In genomic region chrX:7978027-7978426, dm6 we compare ENCODE assay signal across 4 fruit fly cellular contexts.
TF ChIP-seq lines count a peak whose summit lies in the region.

No protein-coding gene starts in this region.

- TF ChIP-seq CTCF in whole organism, embryonic (GFP tag; optimal IDR thresholded peaks at IDR 0.05; lab: Kevin White, UChicago) = no peak

TF ChIP-seq in whole organism, embryonic, 481 proteins besides CTCF, POLR2A, EP300 and RAD21 (continues in another document):
- TF ChIP-seq CG10431 (GFP tag; optimal IDR thresholded peaks at IDR 0.05; lab: Kevin White, UChicago) (no peak), Hey (tag; optimal IDR thresholded peaks at IDR 0.05; lab: Kevin White, UChicago) (no peak), Dad (GFP tag; optimal IDR thresholded peaks at IDR 0.05; lab: Kevin White, UChicago) (no peak), esg (GFP tag; conservative IDR thresholded peaks at IDR 0.05; lab: Robert Waterston, UW) (no peak), Ssrp (tag; optimal IDR thresholded peaks at IDR 0.05; lab: Kevin White, UChicago) (peak; percentile 20), CG3847 (GFP tag; IDR thresholded peaks at IDR 0.05; lab: Robert Waterston, UW) (no peak), disco-r (GFP tag; optimal IDR thresholded peaks at IDR 0.05; lab: Kevin White, UChicago) (no peak), CG9609 (GFP tag; optimal IDR thresholded peaks at IDR 0.05; lab: Kevin White, UChicago) (no peak), fd3F (GFP tag; optimal IDR thresholded peaks at IDR 0.05; lab: Kevin White, UChicago) (no peak), cas (GFP tag; IDR thresholded peaks at IDR 0.05; lab: Robert Waterston, UW) (no peak), CG8924 (tag; optimal IDR thresholded peaks at IDR 0.05; lab: Kevin White, UChicago) (peak; percentile 9), CG12236 (GFP tag; optimal IDR thresholded peaks at IDR 0.05; lab: Kevin White, UChicago) (no peak), CG18619 (GFP tag; optimal IDR thresholded peaks at IDR 0.05; lab: Kevin White, UChicago) (no peak), CG16815 (GFP tag; optimal IDR thresholded peaks at IDR 0.05; lab: Kevin White, UChicago) (no peak), h (optimal IDR thresholded peaks at IDR 0.05; lab: Kevin White, UChicago) (no peak), CG9817 (tag; optimal IDR thresholded peaks at IDR 0.05; lab: Kevin White, UChicago) (no peak), jumu (GFP tag; optimal IDR thresholded peaks at IDR 0.05; lab: Kevin White, UChicago) (no peak), CG18262 (tag; optimal IDR thresholded peaks at IDR 0.05; lab: Kevin White, UChicago) (peak; percentile 50), grau (tag; optimal IDR thresholded peaks at IDR 0.05; lab: Kevin White, UChicago) (peak; percentile 88), PHDP (tag; optimal IDR thresholded peaks at IDR 0.05; lab: Kevin White, UChicago) (peak; percentile 4), Sox100B (GFP tag; optimal IDR thresholded peaks at IDR 0.05; lab: Kevin White, UChicago) (peak; percentile 36), hbn (GFP tag; IDR thresholded peaks at IDR 0.05; lab: Robert Waterston, UW; ENCODE audit: partially characterized antibody) (no peak), Optix (GFP tag; IDR thresholded peaks at IDR 0.05; lab: Robert Waterston, UW) (no peak), emc (GFP tag; optimal IDR thresholded peaks at IDR 0.05; lab: Kevin White, UChicago) (no peak)

TF ChIP-seq in whole organism, prepupa, 60 proteins besides CTCF, POLR2A, EP300 and RAD21 (continues in another document):
- TF ChIP-seq CG3032 (tag; optimal IDR thresholded peaks at IDR 0.05; lab: Kevin White, UChicago) = peak; percentile 26
- TF ChIP-seq CG34406 (GFP tag; optimal IDR thresholded peaks at IDR 0.05; lab: Kevin White, UChicago) = peak; percentile 27
- no peak for TF ChIP-seq fkh (GFP tag; optimal IDR thresholded peaks at IDR 0.05; lab: Kevin White, UChicago)
- TF ChIP-seq Hr39 (GFP tag; optimal IDR thresholded peaks at IDR 0.05; lab: Kevin White, UChicago) = peak; percentile 52
- peak; percentile 14 for TF ChIP-seq Sox15 (GFP tag; optimal IDR thresholded peaks at IDR 0.05; lab: Kevin White, UChicago)
- no peak for TF ChIP-seq dsx (GFP tag; optimal IDR thresholded peaks at IDR 0.05; lab: Kevin White, UChicago; ENCODE audit: poor library complexity, severe bottlenecking)
- peak; percentile 51 for TF ChIP-seq achi (GFP tag; optimal IDR thresholded peaks at IDR 0.05; lab: Kevin White, UChicago)
- TF ChIP-seq CG8632 (GFP tag; optimal IDR thresholded peaks at IDR 0.05; lab: Kevin White, UChicago) = peak; percentile 38
- TF ChIP-seq Lpt (GFP tag; optimal IDR thresholded peaks at IDR 0.05; lab: Kevin White, UChicago) = no peak
- peak; percentile 6 for TF ChIP-seq Ets96B (tag; optimal IDR thresholded peaks at IDR 0.05; lab: Kevin White, UChicago)
- TF ChIP-seq fd85E (GFP tag; optimal IDR thresholded peaks at IDR 0.05; lab: Kevin White, UChicago) = no peak
- peak; percentile 24 for TF ChIP-seq CG6792 (GFP tag; optimal IDR thresholded peaks at IDR 0.05; lab: Kevin White, UChicago)
- TF ChIP-seq CG6808 (GFP tag; optimal IDR thresholded peaks at IDR 0.05; lab: Kevin White, UChicago) = peak; percentile 48
- peak; percentile 24 for TF ChIP-seq CG10631 (GFP tag; optimal IDR thresholded peaks at IDR 0.05; lab: Kevin White, UChicago)
- peak; percentile 16 for TF ChIP-seq CG3919 (GFP tag; optimal IDR thresholded peaks at IDR 0.05; lab: Kevin White, UChicago)
- TF ChIP-seq CG31627 (GFP tag; optimal IDR thresholded peaks at IDR 0.05; lab: Kevin White, UChicago) = peak; percentile 48
- TF ChIP-seq svp (GFP tag; lab: Kevin White, UChicago) = peak; percentile 80
- TF ChIP-seq Hr4 (GFP tag; optimal IDR thresholded peaks at IDR 0.05; lab: Kevin White, UChicago) = peak; percentile 59
- TF ChIP-seq Blimp-1 (GFP tag; optimal IDR thresholded peaks at IDR 0.05; lab: Kevin White, UChicago) = peak; percentile 4
- TF ChIP-seq fd59A (GFP tag; optimal IDR thresholded peaks at IDR 0.05; lab: Kevin White, UChicago) = peak; percentile 28
- 0 out of 3 replicates have a peak, but pooled peaks have one; percentile 40 for TF ChIP-seq CG6163 (GFP tag; IDR thresholded peaks at IDR 0.05; lab: Robert Waterston, UW)
- peak; percentile 30 for TF ChIP-seq CG4318 (GFP tag; optimal IDR thresholded peaks at IDR 0.05; lab: Kevin White, UChicago)
- peak; percentile 42 for TF ChIP-seq CG10669 (GFP tag; optimal IDR thresholded peaks at IDR 0.05; lab: Kevin White, UChicago)

TF ChIP-seq in whole organism, pupa, 21 proteins besides CTCF, POLR2A, EP300 and RAD21:
- TF ChIP-seq CG14655 (GFP tag; optimal IDR thresholded peaks at IDR 0.05; lab: Kevin White, UChicago) = peak; percentile 62
- peak; percentile 50 for TF ChIP-seq CG15710 (tag; optimal IDR thresholded peaks at IDR 0.05; lab: Kevin White, UChicago)
- TF ChIP-seq gl (tag; optimal IDR thresholded peaks at IDR 0.05; lab: Kevin White, UChicago) = no peak
- TF ChIP-seq CG13204 (GFP tag; optimal IDR thresholded peaks at IDR 0.05; lab: Kevin White, UChicago) = no peak
- TF ChIP-seq CG8159 (tag; optimal IDR thresholded peaks at IDR 0.05; lab: Kevin White, UChicago) = peak; percentile 40
- TF ChIP-seq Ets98B (GFP tag; IDR thresholded peaks at IDR 0.05; lab: Robert Waterston, UW) = no peak
- peak; percentile 61 for TF ChIP-seq CG8301 (tag; optimal IDR thresholded peaks at IDR 0.05; lab: Kevin White, UChicago)
- TF ChIP-seq EcR (GFP tag; optimal IDR thresholded peaks at IDR 0.05; lab: Kevin White, UChicago) = no peak
- TF ChIP-seq fd96Ca (GFP tag; IDR thresholded peaks at IDR 0.05; lab: Robert Waterston, UW) = no peak
- peak; percentile 39 for TF ChIP-seq CG9948 (tag; optimal IDR thresholded peaks at IDR 0.05; lab: Kevin White, UChicago)
- peak; percentile 51 for TF ChIP-seq Pif1A (GFP tag; optimal IDR thresholded peaks at IDR 0.05; lab: Kevin White, UChicago)
- TF ChIP-seq rn (GFP tag; IDR thresholded peaks at IDR 0.05; lab: Robert Waterston, UW) = no peak
- no peak for TF ChIP-seq CG10348 (GFP tag; IDR thresholded peaks at IDR 0.05; lab: Robert Waterston, UW)
- TF ChIP-seq CG4496 (GFP tag; IDR thresholded peaks at IDR 0.05; lab: Robert Waterston, UW) = peak; percentile 32; the same call in 2 of the 3 replicates
- TF ChIP-seq CG12605 (GFP tag; IDR thresholded peaks at IDR 0.05; lab: Robert Waterston, UW) = no peak
- 0 out of 2 replicates have a peak, but pooled peaks have one; percentile 22 for TF ChIP-seq CG32121 (GFP tag; IDR thresholded peaks at IDR 0.05; lab: Robert Waterston, UW)
- peak; percentile 12 for TF ChIP-seq CG17806 (tag; optimal IDR thresholded peaks at IDR 0.05; lab: Kevin White, UChicago)
- peak; percentile 16 for TF ChIP-seq Snoo (tag; optimal IDR thresholded peaks at IDR 0.05; lab: Kevin White, UChicago)
- TF ChIP-seq CG34367 (tag; optimal IDR thresholded peaks at IDR 0.05; lab: Kevin White, UChicago) = peak; percentile 30
- no peak for TF ChIP-seq D1 (tag; optimal IDR thresholded peaks at IDR 0.05; lab: Kevin White, UChicago)
- peak; percentile 13 for TF ChIP-seq Pif1B (GFP tag; optimal IDR thresholded peaks at IDR 0.05; lab: Kevin White, UChicago)

TF ChIP-seq in whole organism, wandering third instar larva, 38 proteins besides CTCF, POLR2A, EP300 and RAD21:
- no peak for TF ChIP-seq Hnf4 (GFP tag; optimal IDR thresholded peaks at IDR 0.05; lab: Kevin White, UChicago)
- no peak for TF ChIP-seq Mio (GFP tag; optimal IDR thresholded peaks at IDR 0.05; lab: Kevin White, UChicago)
- TF ChIP-seq rgr (GFP tag; optimal IDR thresholded peaks at IDR 0.05; lab: Kevin White, UChicago) = no peak
- no peak for TF ChIP-seq usp (GFP tag; optimal IDR thresholded peaks at IDR 0.05; lab: Kevin White, UChicago)
- no peak for TF ChIP-seq Jra (GFP tag; optimal IDR thresholded peaks at IDR 0.05; lab: Kevin White, UChicago)
- TF ChIP-seq HLH106 (tag; optimal IDR thresholded peaks at IDR 0.05; lab: Kevin White, UChicago) = peak; percentile 30
- peak; percentile 36 for TF ChIP-seq woc (GFP tag; optimal IDR thresholded peaks at IDR 0.05; lab: Kevin White, UChicago)
- no peak for TF ChIP-seq GATAd (GFP tag; optimal IDR thresholded peaks at IDR 0.05; lab: Kevin White, UChicago)
- TF ChIP-seq fru (GFP tag; optimal IDR thresholded peaks at IDR 0.05; lab: Kevin White, UChicago) = peak; percentile 42
- no peak for TF ChIP-seq dsf (GFP tag; optimal IDR thresholded peaks at IDR 0.05; lab: Kevin White, UChicago; ENCODE audit: borderline replicate concordance)
TF ChIP-seq in whole organism, wandering third instar larva: peak in this region for 3.

Comparison
In these comparisons a context has a peak if more than half of its experiments do, and no peak if none do; other contexts are left out.
1. Of the 7 proteins assayed by ChIP-seq in both whole organism, embryonic and whole organism, prepupa: peak only in whole organism, embryonic: none; only in whole organism, prepupa: Hr39; in both: Blimp-1 and Sox102F; in neither: 4.